Worm (Caenorhabditis elegans): ENCODE measurements around the gene unc-44.

ce11 chrIV:5990503-5990902 lies 15.1 kb downstream of the unc-44 start:
- no peak for TF ChIP-seq elt-3 (tag; optimal IDR thresholded peaks at IDR 0.05)
- no peak for TF ChIP-seq unc-62 (GFP tag; optimal IDR thresholded peaks at IDR 0.05)
- no peak for TF ChIP-seq elt-1 (tag; optimal IDR thresholded peaks at IDR 0.05; ENCODE audit: borderline replicate concordance, insufficient read depth)
- no peak for TF ChIP-seq sptf-1 (tag; optimal IDR thresholded peaks at IDR 0.05)
- no peak for TF ChIP-seq nhr-28 (tag; optimal IDR thresholded peaks at IDR 0.05)
- TF ChIP-seq unc-39 (tag; optimal IDR thresholded peaks at IDR 0.05): no peak
- TF ChIP-seq mep-1 (tag; optimal IDR thresholded peaks at IDR 0.05): no peak
- TF ChIP-seq blmp-1 (tag; optimal IDR thresholded peaks at IDR 0.05): no peak
- no peak for TF ChIP-seq lsy-2 (tag; optimal IDR thresholded peaks at IDR 0.05)

Data from whole organism, mixed stage, embryonic.